Fruit fly (Drosophila melanogaster): ENCODE data around the gene CG4393.
A peak's percentile ranks its signal among the peaks of the same experiment; 100 is the strongest.

Gene CG4393

dm6 chr3R:23356920-23357386 lies 27.6 kb downstream of the CG4393 start (continued):
- peak; percentile 57 for TF ChIP-seq Sox15 (GFP tag; optimal IDR thresholded peaks at IDR 0.05)
- peak; percentile 25 for TF ChIP-seq fd59A (GFP tag; optimal IDR thresholded peaks at IDR 0.05)
- TF ChIP-seq Ets96B (tag; optimal IDR thresholded peaks at IDR 0.05) = peak; percentile 62
- peak; percentile 78 for TF ChIP-seq CG10631 (GFP tag; optimal IDR thresholded peaks at IDR 0.05)
- TF ChIP-seq acj6 (GFP tag; optimal IDR thresholded peaks at IDR 0.05) = peak; percentile 78
- TF ChIP-seq topi (GFP tag; optimal IDR thresholded peaks at IDR 0.05) = peak; percentile 61
- no peak for TF ChIP-seq Eip93F (GFP tag; optimal IDR thresholded peaks at IDR 0.05)
- TF ChIP-seq CG34406 (GFP tag; optimal IDR thresholded peaks at IDR 0.05) = peak; percentile 88

- TF ChIP-seq Blimp-1 (GFP tag; optimal IDR thresholded peaks at IDR 0.05) = no peak
- peak; percentile 36 for TF ChIP-seq CG6808 (GFP tag; optimal IDR thresholded peaks at IDR 0.05)
- TF ChIP-seq dsx (GFP tag; optimal IDR thresholded peaks at IDR 0.05; ENCODE audit: poor library complexity, severe bottlenecking) = peak; percentile 42
- peak; percentile 37 for TF ChIP-seq Smox (GFP tag; optimal IDR thresholded peaks at IDR 0.05)
- no peak for TF ChIP-seq Sox102F (GFP tag; optimal IDR thresholded peaks at IDR 0.05)
- TF ChIP-seq pdm3 (GFP tag; optimal IDR thresholded peaks at IDR 0.05) = peak; percentile 50
- TF ChIP-seq net (GFP tag; optimal IDR thresholded peaks at IDR 0.05) = peak; percentile 14
- peak; percentile 38 for TF ChIP-seq Ets21C (GFP tag; optimal IDR thresholded peaks at IDR 0.05)
- peak; percentile 66 for TF ChIP-seq CG10631 (GFP tag; optimal IDR thresholded peaks at IDR 0.05)
- TF ChIP-seq CG9139 (GFP tag; optimal IDR thresholded peaks at IDR 0.05) = no peak
- TF ChIP-seq CG6792 (GFP tag; optimal IDR thresholded peaks at IDR 0.05) = peak; percentile 39
- TF ChIP-seq CG11902 (GFP tag; optimal IDR thresholded peaks at IDR 0.05) = peak; percentile 29
- TF ChIP-seq Sox14 (GFP tag; optimal IDR thresholded peaks at IDR 0.05) = peak; percentile 33
- no peak for TF ChIP-seq Eip93F (GFP tag; optimal IDR thresholded peaks at IDR 0.05)
- peak; percentile 65; the same call in 2 of the 3 replicates for TF ChIP-seq eg (GFP tag; IDR thresholded peaks at IDR 0.05)
- no peak for TF ChIP-seq CG8632 (GFP tag; optimal IDR thresholded peaks at IDR 0.05)
- TF ChIP-seq spab (GFP tag; optimal IDR thresholded peaks at IDR 0.05) = no peak
- peak; percentile 52 for TF ChIP-seq OdsH (GFP tag; optimal IDR thresholded peaks at IDR 0.05)
- TF ChIP-seq CG32006 (GFP tag; optimal IDR thresholded peaks at IDR 0.05) = peak; percentile 55
- peak; percentile 58 for TF ChIP-seq Hr4 (GFP tag; optimal IDR thresholded peaks at IDR 0.05)
- TF ChIP-seq Hr39 (GFP tag; optimal IDR thresholded peaks at IDR 0.05) = peak; percentile 43
- peak; percentile 62 for TF ChIP-seq CG3919 (GFP tag; optimal IDR thresholded peaks at IDR 0.05)
- no peak for TF ChIP-seq dac (GFP tag; optimal IDR thresholded peaks at IDR 0.05)
- no peak for TF ChIP-seq fd59A (GFP tag; optimal IDR thresholded peaks at IDR 0.05)
- TF ChIP-seq CG4318 (GFP tag; optimal IDR thresholded peaks at IDR 0.05) = no peak
- no peak for TF ChIP-seq CG1621 (tag; optimal IDR thresholded peaks at IDR 0.05)
- TF ChIP-seq lz (GFP tag; optimal IDR thresholded peaks at IDR 0.05) = peak; percentile 63
- TF ChIP-seq Hr38 (GFP tag; optimal IDR thresholded peaks at IDR 0.05) = no peak
- peak in 1 of 2 experiments; percentile 38 for TF ChIP-seq salr (GFP tag; optimal IDR thresholded peaks at IDR 0.05)
- peak; percentile 45 for TF ChIP-seq CG11762 (GFP tag; optimal IDR thresholded peaks at IDR 0.05; ENCODE audit: insufficient read depth)
- peak; percentile 58 for TF ChIP-seq CG15336 (GFP tag; IDR thresholded peaks at IDR 0.05)
- no peak for TF ChIP-seq CG6854 (GFP tag; optimal IDR thresholded peaks at IDR 0.05)
- peak in 1 of 2 experiments; percentile 20 for TF ChIP-seq ss (GFP tag; optimal IDR thresholded peaks at IDR 0.05)
- TF ChIP-seq CG6163 (GFP tag; IDR thresholded peaks at IDR 0.05) = peak; percentile 54; the same call in 2 of the 3 replicates
- TF ChIP-seq vri (GFP tag; optimal IDR thresholded peaks at IDR 0.05) = peak; percentile 51
- peak; percentile 49 for TF ChIP-seq CG31627 (GFP tag; optimal IDR thresholded peaks at IDR 0.05)
- TF ChIP-seq achi (GFP tag; optimal IDR thresholded peaks at IDR 0.05) = peak; percentile 57
- TF ChIP-seq Gug (GFP tag; IDR thresholded peaks at IDR 0.05) = peak; percentile 43; the same call in 1 of the 2 replicates
- TF ChIP-seq CG8319 (GFP tag; optimal IDR thresholded peaks at IDR 0.05) = no peak
- TF ChIP-seq CG16779 (tag; optimal IDR thresholded peaks at IDR 0.05) = no peak
- peak; percentile 7 for TF ChIP-seq Sox15 (GFP tag; optimal IDR thresholded peaks at IDR 0.05)
- TF ChIP-seq CG8119 (GFP tag; IDR thresholded peaks at IDR 0.05) = peak; percentile 61; the same call in 1 of the 3 replicates
- TF ChIP-seq CG7368 (GFP tag; optimal IDR thresholded peaks at IDR 0.05) = peak; percentile 20
Observed at dm6 chr3R:23355829-23356738, 28.5 kb downstream of the CG4393 start, which contains the start of the genes ATPsynCF6 and Sec13. TSS of gene ATPsynCF6 (minus strand) at chr3R:23356064. TSS of gene Sec13 (plus strand) at chr3R:23356278.

Data from whole organism, prepupa.